Fruit fly (Drosophila melanogaster) whole organism, adult: ENCODE measurements around the gene CG8915.

ENCODE experiments used
- Clk ChIP-seq: fragments of 200-800 bp; sonication (Bioruptor generic); optimal IDR thresholded peaks from 2 replicates; lab custom pipeline; 2017; ENCODE audit warnings: missing biosample characterization, missing genetic modification characterization
- Crg-1 ChIP-seq: fragments of 200-800 bp; sonication (Bioruptor generic); optimal IDR thresholded peaks from 2 replicates; lab custom pipeline; 2016; ENCODE audit warnings: missing biosample characterization, missing genetic modification characterization
- tj ChIP-seq: fragments of 200-800 bp; sonication (Bioruptor generic); optimal IDR thresholded peaks from 3 replicates; lab custom pipeline; 2017; ENCODE audit warnings: missing biosample characterization, mild to moderate bottlenecking, missing genetic modification characterization, moderate library complexity

dm6 chrX:17223715-17224114 is 21.1 kb downstream of the CG8915 start, which contains the start of gene CG34327:
- no peak for TF ChIP-seq Crg-1 (GFP tag; lab: Kevin White, UChicago)
- no peak for TF ChIP-seq Clk (GFP tag; lab: Kevin White, UChicago)
- no peak for TF ChIP-seq tj (GFP tag; lab: Kevin White, UChicago)
